Worm (Caenorhabditis elegans): ENCODE results near the gene rcq-5.

DNA sequence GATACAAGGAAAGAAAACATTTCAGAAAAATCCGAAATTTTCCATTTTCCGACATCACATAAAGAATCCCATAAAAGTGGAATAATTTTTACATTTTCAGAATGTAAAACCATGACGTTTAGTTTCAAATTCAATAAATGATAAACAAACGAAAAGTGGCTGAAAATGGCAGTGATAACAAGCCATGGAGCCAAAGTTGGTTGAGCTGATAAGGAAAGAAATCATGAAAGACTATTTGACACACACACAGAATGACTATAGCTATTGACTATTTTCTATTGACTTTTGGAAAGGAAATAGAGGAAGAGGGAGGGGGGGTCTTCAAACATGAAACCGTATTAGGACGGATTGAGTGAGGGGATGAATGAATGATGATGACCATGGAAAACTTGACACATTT lies 18.0 kb downstream of the rcq-5 start:
- TF ChIP-seq dpl-1 (GFP tag; optimal IDR thresholded peaks at IDR 0.05), result no peak
- TF ChIP-seq snpc-1.3 (tag; optimal IDR thresholded peaks at IDR 0.05; ENCODE audit: insufficient read depth), result no peak
- no peak for TF ChIP-seq unc-62 (GFP tag; optimal IDR thresholded peaks at IDR 0.05)
- peak; percentile 87 for TF ChIP-seq nhr-80 (tag; optimal IDR thresholded peaks at IDR 0.05)
- TF ChIP-seq ets-4 (GFP tag; optimal IDR thresholded peaks at IDR 0.05), result no peak
- no peak for TF ChIP-seq repo-1 (tag; optimal IDR thresholded peaks at IDR 0.05)
- no peak for TF ChIP-seq atf-7 (tag; optimal IDR thresholded peaks at IDR 0.05)
